Worm (Caenorhabditis elegans): ENCODE data around the gene Y65A5A.24.
A peak's percentile ranks its signal among the peaks of the same experiment; 100 is the strongest.

Y65A5A.24 gene

ce11 chrIV:16400412-16401381 lies 6.9 kb downstream of the Y65A5A.24 start (continued):
- TF ChIP-seq Y53F4B.3 (GFP tag; IDR thresholded peaks at IDR 0.05) (0 out of 2 replicates have a peak, but pooled peaks have one; percentile 54), ztf-3 (GFP tag; optimal IDR thresholded peaks at IDR 0.05) (no peak), bed-1 (GFP tag; IDR thresholded peaks at IDR 0.05) (no peak), ztf-26 (tag; optimal IDR thresholded peaks at IDR 0.05) (peak; percentile 5), ceh-91 (GFP tag; IDR thresholded peaks at IDR 0.05) (no peak), egl-44 (GFP tag; IDR thresholded peaks at IDR 0.05) (0 out of 2 replicates have a peak, but pooled peaks have one; percentile 17), B0035.1 (tag; optimal IDR thresholded peaks at IDR 0.05) (no peak), F33H1.4 (GFP tag; IDR thresholded peaks at IDR 0.05) (0 out of 2 replicates have a peak, but pooled peaks have one; percentile 9), snpc-4 (GFP tag; optimal IDR thresholded peaks at IDR 0.05) (peak; percentile 89), snpc-4 (tag; optimal IDR thresholded peaks at IDR 0.05) (peak in 3 of 4 experiments; percentile 76 to 96 (median 88)), efl-1 (GFP tag; optimal IDR thresholded peaks at IDR 0.05) (no peak), ekl-4 (GFP tag; IDR thresholded peaks at IDR 0.05) (0 out of 2 replicates have a peak, but pooled peaks have one; percentile 38), lin-54 (GFP tag; optimal IDR thresholded peaks at IDR 0.05) (peak; percentile 72), cebp-2 (GFP tag; IDR thresholded peaks at IDR 0.05) (no peak), Y79H2A.3 (GFP tag; conservative IDR thresholded peaks at IDR 0.05) (no peak), hmg-20 (GFP tag; IDR thresholded peaks at IDR 0.05) (no peak), let-607 (tag; optimal IDR thresholded peaks at IDR 0.05) (no peak), ztf-22 (GFP tag; optimal IDR thresholded peaks at IDR 0.05) (no peak), dpff-1 (tag; optimal IDR thresholded peaks at IDR 0.05) (peak; percentile 23), C06A6.2 (GFP tag; conservative IDR thresholded peaks at IDR 0.05) (no peak)

- peak; percentile 77 for TF ChIP-seq efl-1 (GFP tag; optimal IDR thresholded peaks at IDR 0.05)
- no peak for TF ChIP-seq hlh-26 (GFP tag; conservative IDR thresholded peaks at IDR 0.05)
- TF ChIP-seq snpc-4 (GFP tag; optimal IDR thresholded peaks at IDR 0.05): no peak
- TF ChIP-seq snpc-4 (tag; optimal IDR thresholded peaks at IDR 0.05): peak in 2 of 4 experiments; percentile 4 to 47
- TF ChIP-seq lsl-1 (GFP tag; optimal IDR thresholded peaks at IDR 0.05): peak; percentile 64
- TF ChIP-seq lin-54 (GFP tag; optimal IDR thresholded peaks at IDR 0.05): peak; percentile 8
- no peak for TF ChIP-seq egrh-3 (GFP tag; IDR thresholded peaks at IDR 0.05)
- no peak for TF ChIP-seq chd-7 (tag; optimal IDR thresholded peaks at IDR 0.05)
- no peak for TF ChIP-seq attf-3 (GFP tag; conservative IDR thresholded peaks at IDR 0.05)
- 0 out of 2 replicates have a peak, but pooled peaks have one; percentile 41 for TF ChIP-seq attf-6 (GFP tag; IDR thresholded peaks at IDR 0.05)
These were observed 7.7 kb downstream of the Y65A5A.24 start for ce11 chrIV:16401428-16401827.

- TF ChIP-seq ceh-91 (GFP tag; IDR thresholded peaks at IDR 0.05) (no peak), hmg-1.2 (GFP tag; IDR thresholded peaks at IDR 0.05) (no peak), let-526 (GFP tag; IDR thresholded peaks at IDR 0.05) (no peak)
These were observed 9.5 kb downstream of the Y65A5A.24 start for ce11 chrIV:16403283-16403682.

- TF ChIP-seq unc-62 (GFP tag; optimal IDR thresholded peaks at IDR 0.05): peak; percentile 46
- no peak for TF ChIP-seq ztf-6 (GFP tag; IDR thresholded peaks at IDR 0.05)
- no peak for TF ChIP-seq somi-1 (GFP tag; optimal IDR thresholded peaks at IDR 0.05)
These were observed 14.0 kb downstream of the Y65A5A.24 start for ce11 chrIV:16407800-16408199.
